Worm (Caenorhabditis elegans) whole organism, early embryonic: ENCODE data around the gene C27B7.2.

Source experiments
- ama-1 ChIP-seq: fragments of 150-350 bp; optimal IDR thresholded peaks from 2 replicates; lab custom pipeline; 2014
- flt-1 ChIP-seq: fragments of 200-800 bp; sonication (Bioruptor generic); IDR thresholded peaks from 2 replicates; pipeline ENCODE4 v1.3.6; 2022; ENCODE audit warnings: missing genetic modification characterization, missing compliant biosample characterization
- hmbx-1 ChIP-seq: sonication (generic microtip); optimal IDR thresholded peaks from 2 replicates; lab custom pipeline; 2016; ENCODE audit warnings: mild to moderate bottlenecking, missing genetic modification characterization, missing compliant biosample characterization
- scrt-1 ChIP-seq: fragments of 200-800 bp; sonication (Bioruptor generic); IDR thresholded peaks from 2 replicates; pipeline ENCODE4 v1.3.6; 2022; ENCODE audit warnings: missing genetic modification characterization, missing compliant biosample characterization

ce11 chrIV:8865343-8865742 is 27.3 kb upstream of the C27B7.2 start, which contains the start of gene C09G9.1:
- TF ChIP-seq ama-1 (lab: Kevin White, UChicago) (no peak), hmbx-1 (tag; lab: Kevin White, UChicago) (no peak), flt-1 (GFP tag; lab: Robert Waterston, UW) (no peak), scrt-1 (no peak)
